Fruit fly (Drosophila melanogaster) whole organism, embryonic: Measurements from ENCODE around the gene Gr98d.

Source experiments
- Awh ChIP-seq: fragments of 200-800 bp; sonication (Bioruptor generic); IDR thresholded peaks from 2 replicates; pipeline ENCODE4, ENCODE4 v1.3.6; 2022; ENCODE audit warnings: missing biosample characterization, missing genetic modification characterization
- BEAF-32 ChIP-seq: fragments of 200-800 bp; sonication (Bioruptor generic); optimal IDR thresholded peaks from 3 replicates; lab custom pipeline; 2017; ENCODE audit warnings: missing biosample characterization, missing genetic modification characterization, mild to moderate bottlenecking, moderate library complexity, missing genetic modification reagents
- Bgb ChIP-seq: fragments of 200-800 bp; sonication (Bioruptor generic); IDR thresholded peaks from 2 replicates; pipeline ENCODE4 v1.3.6; 2022; ENCODE audit warnings: missing biosample characterization, missing genetic modification characterization; ENCODE audit not compliant: partially characterized antibody
- CG10979 ChIP-seq: fragments of 200-800 bp; sonication (Bioruptor generic); optimal IDR thresholded peaks from 2 replicates; lab custom pipeline; 2018; ENCODE audit warnings: missing biosample characterization, mild to moderate bottlenecking, missing genetic modification characterization, moderate library complexity
- CG13894 ChIP-seq: fragments of 200-800 bp; sonication (Bioruptor generic); optimal IDR thresholded peaks from 3 replicates; lab custom pipeline; 2018; ENCODE audit warnings: missing biosample characterization, mild to moderate bottlenecking, missing genetic modification characterization, moderate library complexity
- CG17385 ChIP-seq: fragments of 200-800 bp; sonication (Bioruptor generic); optimal IDR thresholded peaks from 3 replicates; lab custom pipeline; 2018; ENCODE audit warnings: missing biosample characterization, mild to moderate bottlenecking, missing genetic modification characterization
- CG2199 ChIP-seq: fragments of 200-800 bp; sonication (Bioruptor generic); IDR thresholded peaks from 3 replicates; pipeline ENCODE4 v1.3.6; 2022; ENCODE audit warnings: missing biosample characterization, missing genetic modification characterization
- CG2712 ChIP-seq: fragments of 200-800 bp; optimal IDR thresholded peaks from 3 replicates; lab custom pipeline; 2019; ENCODE audit warnings: missing biosample characterization, mild to moderate bottlenecking, missing genetic modification characterization, moderate library complexity
- CG2875 ChIP-seq: fragments of 200-800 bp; sonication (Bioruptor generic); optimal IDR thresholded peaks from 2 replicates; lab custom pipeline; 2017; ENCODE audit warnings: missing biosample characterization, mild to moderate bottlenecking, missing genetic modification characterization, missing genetic modification reagents
- CG2889 ChIP-seq: fragments of 200-800 bp; sonication (Bioruptor generic); IDR thresholded peaks from 3 replicates; pipeline ENCODE4 v1.3.6; 2022; ENCODE audit warnings: missing biosample characterization, missing genetic modification characterization
- CG33213 ChIP-seq: fragments of 200-800 bp; sonication (Bioruptor generic); optimal IDR thresholded peaks from 3 replicates; lab custom pipeline; 2016; ENCODE audit warnings: missing biosample characterization, missing genetic modification characterization
- CG4707 ChIP-seq: fragments of 200-800 bp; sonication (Bioruptor generic); optimal IDR thresholded peaks from 2 replicates; lab custom pipeline; 2018; ENCODE audit warnings: missing biosample characterization, mild to moderate bottlenecking, missing genetic modification characterization, moderate library complexity
- CG8281 ChIP-seq: fragments of 200-800 bp; sonication (Bioruptor generic); optimal IDR thresholded peaks from 2 replicates; lab custom pipeline; 2018; ENCODE audit warnings: missing biosample characterization, mild to moderate bottlenecking, missing genetic modification characterization, moderate library complexity
- D19A ChIP-seq: fragments of 200-800 bp; optimal IDR thresholded peaks from 3 replicates; lab custom pipeline; 2019; ENCODE audit warnings: missing biosample characterization, mild to moderate bottlenecking, missing genetic modification characterization, moderate library complexity
- Dref ChIP-seq: fragments of 200-800 bp; sonication (Bioruptor generic); IDR thresholded peaks from 2 replicates; pipeline ENCODE4 v1.3.6; 2022; ENCODE audit warnings: missing biosample characterization, missing genetic modification characterization
- Gug ChIP-seq: fragments of 200-800 bp; sonication (Bioruptor generic); IDR thresholded peaks from 4 replicates; pipeline ENCODE4 v1.3.6; 2022; ENCODE audit warnings: missing biosample characterization, missing genetic modification characterization
- Hr78 ChIP-seq, 2 experiments: fragments of 200-800 bp in 1 of 2; fragments of >200 bp in 1 of 2; sonication (Bioruptor generic) in 1 of 2; optimal IDR thresholded peaks; 2 replicates each; lab custom pipeline; 2017 to 2019; ENCODE audit warnings: missing biosample characterization in 2 of 2, missing genetic modification characterization in 2 of 2, mild to moderate bottlenecking in 1 of 2, moderate library complexity in 1 of 2
- Hsf ChIP-seq: fragments of 200-800 bp; sonication (Bioruptor generic); optimal IDR thresholded peaks from 3 replicates; lab custom pipeline; 2016; ENCODE audit warnings: missing biosample characterization, missing genetic modification characterization
- Oli ChIP-seq: fragments of 200-800 bp; sonication (Bioruptor generic); optimal IDR thresholded peaks from 2 replicates; lab custom pipeline; 2018; ENCODE audit warnings: missing biosample characterization, mild to moderate bottlenecking, missing genetic modification characterization, moderate library complexity
- Ptx1 ChIP-seq: fragments of 200-800 bp; sonication (Bioruptor generic); IDR thresholded peaks from 2 replicates; pipeline ENCODE4 v1.3.6; 2022; ENCODE audit warnings: missing biosample characterization, missing genetic modification characterization
- Sry-δ ChIP-seq: fragments of 200-800 bp; sonication (Bioruptor generic); optimal IDR thresholded peaks from 2 replicates; lab custom pipeline; 2016; ENCODE audit warnings: missing biosample characterization, missing genetic modification characterization
- Taf1 ChIP-seq: fragments of 200-800 bp; sonication (Bioruptor generic); IDR thresholded peaks from 2 replicates; pipeline ENCODE4 v1.3.6; 2022; ENCODE audit warnings: missing biosample characterization, missing genetic modification characterization
- Xbp1 ChIP-seq: fragments of 200-800 bp; sonication (Bioruptor generic); optimal IDR thresholded peaks from 3 replicates; lab custom pipeline; 2016; ENCODE audit warnings: missing biosample characterization, mild to moderate bottlenecking, missing genetic modification characterization
- abd-A ChIP-seq: fragments of 200-800 bp; sonication (Bioruptor generic); optimal IDR thresholded peaks from 3 replicates; lab custom pipeline; 2019; ENCODE audit warnings: missing biosample characterization, mild to moderate bottlenecking, missing genetic modification characterization, moderate library complexity
- ap ChIP-seq: fragments of 200-800 bp; sonication (Bioruptor generic); IDR thresholded peaks from 2 replicates; pipeline ENCODE4 v1.3.6; 2022; ENCODE audit warnings: missing biosample characterization, missing genetic modification characterization
- cg ChIP-seq: fragments of 200-800 bp; sonication (Bioruptor generic); optimal IDR thresholded peaks from 3 replicates; lab custom pipeline; 2019; ENCODE audit warnings: missing biosample characterization, mild to moderate bottlenecking, missing genetic modification characterization, moderate library complexity
- ci ChIP-seq: fragments of 200-800 bp; sonication (Bioruptor generic); IDR thresholded peaks from 3 replicates; pipeline ENCODE4 v1.3.6; 2022; ENCODE audit warnings: missing biosample characterization, missing genetic modification characterization
- danr ChIP-seq: fragments of 200-800 bp; sonication (Bioruptor generic); IDR thresholded peaks from 2 replicates; pipeline ENCODE4 v1.3.6; 2022; ENCODE audit warnings: missing biosample characterization, missing genetic modification characterization
- gcm ChIP-seq: fragments of 200-800 bp; sonication (Bioruptor generic); optimal IDR thresholded peaks from 2 replicates; lab custom pipeline; 2019; ENCODE audit warnings: missing biosample characterization, mild to moderate bottlenecking, missing genetic modification characterization, moderate library complexity
- hkb ChIP-seq, 2 experiments: fragments of 200-800 bp in 1 of 2; fragments of >200 bp in 1 of 2; sonication (Bioruptor generic) in 1 of 2; IDR thresholded peaks in 1 of 2; optimal IDR thresholded peaks in 1 of 2; 2 replicates each; pipeline versions ENCODE4 v1.3.6 to Lab custom; 2017 to 2022; ENCODE audit warnings: missing biosample characterization in 1 of 2, missing genetic modification characterization in 1 of 2
- jigr1 ChIP-seq: fragments of 200-800 bp; sonication (Bioruptor generic); IDR thresholded peaks from 3 replicates; pipeline ENCODE4 v1.3.6; 2022; ENCODE audit warnings: missing biosample characterization, missing genetic modification characterization
- kni ChIP-seq: fragments of 200-800 bp; sonication (Bioruptor generic); optimal IDR thresholded peaks from 3 replicates; lab custom pipeline; 2017; ENCODE audit warnings: mild to moderate bottlenecking, missing biosample characterization, missing genetic modification reagents, missing genetic modification characterization
- lbe ChIP-seq: fragments of 200-800 bp; sonication (Bioruptor generic); optimal IDR thresholded peaks from 2 replicates; lab custom pipeline; 2016; ENCODE audit warnings: missing biosample characterization, mild to moderate bottlenecking, missing genetic modification characterization
- otp ChIP-seq: fragments of 200-800 bp; sonication (Bioruptor generic); IDR thresholded peaks from 3 replicates; pipeline ENCODE4, ENCODE4 v1.3.6; 2022; ENCODE audit warnings: missing biosample characterization, missing genetic modification characterization
- pfk ChIP-seq: fragments of 200-800 bp; sonication (Bioruptor generic); optimal IDR thresholded peaks from 2 replicates; lab custom pipeline; 2018; ENCODE audit warnings: missing biosample characterization, mild to moderate bottlenecking, missing genetic modification characterization, moderate library complexity
- sens ChIP-seq: fragments of 200-800 bp; sonication (Bioruptor generic); peaks from one replicate; lab custom pipeline; 2016; ENCODE audit warnings: missing biosample characterization, missing genetic modification characterization
- seq ChIP-seq: fragments of 200-800 bp; sonication (Bioruptor generic); IDR thresholded peaks from 2 replicates; pipeline ENCODE4 v1.3.6; 2022; ENCODE audit warnings: missing biosample characterization, missing genetic modification characterization
- slp2 ChIP-seq: fragments of 200-800 bp; sonication (Bioruptor generic); optimal IDR thresholded peaks from 2 replicates; lab custom pipeline; 2016; ENCODE audit warnings: missing biosample characterization, missing genetic modification characterization
- sqz ChIP-seq: fragments of 200-800 bp; sonication (Bioruptor generic); optimal IDR thresholded peaks from 3 replicates; lab custom pipeline; 2018; ENCODE audit warnings: missing biosample characterization, mild to moderate bottlenecking, missing genetic modification characterization
- sug ChIP-seq: fragments of 200-800 bp; optimal IDR thresholded peaks from 2 replicates; lab custom pipeline; 2019; ENCODE audit warnings: missing biosample characterization, mild to moderate bottlenecking, missing genetic modification characterization, moderate library complexity
- tgo ChIP-seq: fragments of 200-800 bp; sonication (Bioruptor generic); IDR thresholded peaks from 3 replicates; pipeline ENCODE4 v1.3.6; 2022; ENCODE audit warnings: missing biosample characterization, missing genetic modification characterization
- z ChIP-seq: fragments of 200-800 bp; sonication (Bioruptor generic); IDR thresholded peaks from 3 replicates; pipeline ENCODE4 v1.3.6; 2022; ENCODE audit warnings: missing biosample characterization, missing genetic modification characterization

Gene Gr98d

DNA sequence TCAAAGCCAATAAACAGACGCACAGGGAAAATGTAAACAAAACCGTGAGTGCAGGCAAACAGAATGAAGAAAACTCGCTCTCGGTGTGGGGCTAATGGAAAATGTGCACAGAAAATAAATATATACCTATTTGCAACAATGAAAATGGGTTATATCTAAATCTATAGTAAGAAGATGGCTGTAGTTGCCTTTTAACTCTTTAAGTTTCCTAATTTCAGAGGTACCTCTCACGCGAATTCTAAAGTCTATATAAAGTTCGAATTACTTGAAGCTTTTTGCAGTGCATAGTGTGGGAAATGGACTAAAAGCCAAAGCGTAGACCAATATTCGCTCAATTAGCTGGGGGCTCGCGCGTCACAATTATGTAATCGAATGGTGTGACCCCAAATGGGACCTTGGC lies 9.1 kb downstream of the Gr98d start (continued):
- TF ChIP-seq BEAF-32 (GFP tag; lab: Kevin White, UChicago) (no peak), pfk (GFP tag; lab: Kevin White, UChicago) (no peak), jigr1 (GFP tag; lab: Robert Waterston, UW) (peak; percentile 63; the same call in 2 of the 3 replicates), Hsf (GFP tag; lab: Kevin White, UChicago) (peak; percentile 79), CG2199 (GFP tag; lab: Robert Waterston, UW) (peak; percentile 57; the same call in 1 of the 3 replicates), Bgb (no peak), hkb (optimal IDR thresholded peaks at IDR 0.05; lab: Kevin White, UChicago) (no peak), hkb (GFP tag; IDR thresholded peaks at IDR 0.05; lab: Robert Waterston, UW) (peak; percentile 78), sug (peak; percentile 50), CG33213 (GFP tag; lab: Kevin White, UChicago) (peak; percentile 60), CG13894 (tag; lab: Kevin White, UChicago) (no peak), CG10979 (peak; percentile 85), ap (GFP tag; lab: Robert Waterston, UW) (peak; percentile 79), Gug (GFP tag; lab: Robert Waterston, UW) (peak; percentile 74)

DNA sequence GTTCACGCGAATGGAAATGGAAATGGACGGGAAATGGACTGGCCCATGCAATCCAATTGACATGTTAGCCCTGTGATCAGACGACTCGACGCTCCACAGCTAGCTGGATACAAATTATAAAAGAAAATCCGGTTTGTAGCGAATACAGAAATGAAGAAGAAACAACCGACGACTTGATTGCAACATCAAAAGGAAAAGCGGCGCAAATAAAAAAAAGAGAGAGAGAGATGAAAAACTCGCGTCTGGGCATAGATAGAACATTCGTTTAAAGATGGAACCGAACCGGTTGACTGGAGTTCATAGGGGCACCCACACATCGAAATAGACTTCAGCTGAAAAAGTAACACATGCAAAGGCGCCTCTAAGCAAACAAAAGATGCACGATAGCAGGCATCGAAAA lies 10.0 kb downstream of the Gr98d start:
- TF ChIP-seq Sry-δ (GFP tag; lab: Kevin White, UChicago) (no peak), CG2712 (no peak), kni (peak; percentile 37), CG4707 (GFP tag; lab: Kevin White, UChicago) (no peak), seq (GFP tag; lab: Robert Waterston, UW) (no peak), sens (GFP tag; lab: Kevin White, UChicago) (peak; percentile 23), Awh (GFP tag; lab: Robert Waterston, UW) (peak; percentile 52; the same call in 1 of the 2 replicates), Dref (no peak), CG17385 (GFP tag; lab: Kevin White, UChicago) (peak; percentile 30), Oli (tag; lab: Kevin White, UChicago) (no peak), Hr78 (GFP tag; optimal IDR thresholded peaks at IDR 0.05; lab: Kevin White, UChicago) (peak in 1 of 2 experiments; percentile 66), sqz (peak; percentile 6), CG8281 (tag; lab: Kevin White, UChicago) (no peak), abd-A (peak; percentile 18), cg (GFP tag; lab: Kevin White, UChicago) (peak; percentile 21), Ptx1 (GFP tag; lab: Robert Waterston, UW) (no peak), Xbp1 (no peak), CG2889 (no peak)

dm6 chr3R:27556466-27556865 lies 10.6 kb downstream of the Gr98d start:
- 0 out of 3 replicates have a peak, but pooled peaks have one; percentile 36 for TF ChIP-seq otp (GFP tag; lab: Robert Waterston, UW)
- TF ChIP-seq lbe, result no peak
- no peak for TF ChIP-seq CG2875 (GFP tag; lab: Kevin White, UChicago)
- no peak for TF ChIP-seq Taf1 (GFP tag; lab: Robert Waterston, UW)
- peak; percentile 69 for TF ChIP-seq gcm (GFP tag; lab: Kevin White, UChicago)
- 0 out of 3 replicates have a peak, but pooled peaks have one; percentile 18 for TF ChIP-seq ci (GFP tag; lab: Robert Waterston, UW)
- 0 out of 3 replicates have a peak, but pooled peaks have one; percentile 16 for TF ChIP-seq CG2199 (GFP tag; lab: Robert Waterston, UW)
- no peak for TF ChIP-seq slp2 (GFP tag; lab: Kevin White, UChicago)
- TF ChIP-seq danr, result no peak
- TF ChIP-seq tgo, result no peak
- peak; percentile 90 for TF ChIP-seq z (GFP tag; lab: Robert Waterston, UW)
- peak; percentile 62 for TF ChIP-seq D19A (tag; lab: Kevin White, UChicago)
